Worm (Caenorhabditis elegans): ENCODE data around the gene Y105C5A.26.

Gene Y105C5A.26

ce11 chrIV:15693268-15693667, 11.9 kb upstream of the Y105C5A.26 start (continued):
- peak; percentile 34 for TF ChIP-seq duxl-1 (tag; optimal IDR thresholded peaks at IDR 0.05; ENCODE audit: poor library complexity)
- TF ChIP-seq dve-1 (tag; optimal IDR thresholded peaks at IDR 0.05; ENCODE audit: insufficient read depth): peak; percentile 9
- TF ChIP-seq lin-15B (tag; optimal IDR thresholded peaks at IDR 0.05): no peak
- no peak for TF ChIP-seq nhr-42 (GFP tag; IDR thresholded peaks at IDR 0.05)
- no peak for TF ChIP-seq madf-9 (GFP tag; conservative IDR thresholded peaks at IDR 0.05)
- TF ChIP-seq dmd-9 (GFP tag; IDR thresholded peaks at IDR 0.05): no peak
- TF ChIP-seq fkh-10 (GFP tag; optimal IDR thresholded peaks at IDR 0.05): no peak
- TF ChIP-seq zip-2 (tag; optimal IDR thresholded peaks at IDR 0.05): no peak
- no peak for TF ChIP-seq hlh-11 (tag; optimal IDR thresholded peaks at IDR 0.05)
- no peak for TF ChIP-seq nhr-28 (tag; optimal IDR thresholded peaks at IDR 0.05)
- TF ChIP-seq dpl-1 (GFP tag; optimal IDR thresholded peaks at IDR 0.05): no peak
- peak in 1 of 2 experiments; percentile 21 for TF ChIP-seq hif-1 (tag; optimal IDR thresholded peaks at IDR 0.05)
- no peak for TF ChIP-seq lin-13 (GFP tag; optimal IDR thresholded peaks at IDR 0.05)
- no peak for TF ChIP-seq ceh-62 (tag; optimal IDR thresholded peaks at IDR 0.05)
- TF ChIP-seq daf-16 (GFP tag; optimal IDR thresholded peaks at IDR 0.05): peak; percentile 27 to 87
- no peak for TF ChIP-seq daf-16 (tag; optimal IDR thresholded peaks at IDR 0.05)
- no peak for TF ChIP-seq hmg-1.1 (GFP tag; IDR thresholded peaks at IDR 0.05)
- peak; percentile 83; the same call in 1 of the 2 replicates for TF ChIP-seq F26F4.8 (GFP tag; conservative IDR thresholded peaks at IDR 0.05)
- no peak for TF ChIP-seq egl-43 (GFP tag; IDR thresholded peaks at IDR 0.05)
- TF ChIP-seq lsy-2 (tag; optimal IDR thresholded peaks at IDR 0.05): peak in 1 of 2 experiments; percentile 14
- peak; percentile 64 for TF ChIP-seq tra-1 (GFP tag; IDR thresholded peaks at IDR 0.05)
- peak; percentile 87 for TF ChIP-seq mdt-29 (GFP tag; IDR thresholded peaks at IDR 0.05)
- peak; percentile 10 for TF ChIP-seq F10B5.3 (tag; optimal IDR thresholded peaks at IDR 0.05)
- TF ChIP-seq ama-1 (optimal IDR thresholded peaks at IDR 0.05): no peak
- no peak for TF ChIP-seq cey-2 (tag; optimal IDR thresholded peaks at IDR 0.05; ENCODE audit: borderline replicate concordance, insufficient read depth)
- no peak for TF ChIP-seq set-16 (GFP tag; IDR thresholded peaks at IDR 0.05)
- no peak for TF ChIP-seq skn-1 (tag; optimal IDR thresholded peaks at IDR 0.05)
- no peak for TF ChIP-seq ceh-32 (tag; optimal IDR thresholded peaks at IDR 0.05; ENCODE audit: poor library complexity)
- TF ChIP-seq F37D6.2 (tag; optimal IDR thresholded peaks at IDR 0.05): no peak
- TF ChIP-seq mdl-1 (tag; optimal IDR thresholded peaks at IDR 0.05): no peak
- no peak for TF ChIP-seq ztf-7 (tag; optimal IDR thresholded peaks at IDR 0.05)
- TF ChIP-seq mxl-2 (GFP tag; conservative IDR thresholded peaks at IDR 0.05): no peak
- peak; percentile 19 for TF ChIP-seq spr-3 (GFP tag; optimal IDR thresholded peaks at IDR 0.05)
- TF ChIP-seq ceh-82 (tag; optimal IDR thresholded peaks at IDR 0.05): no peak
- TF ChIP-seq ctbp-1 (GFP tag; IDR thresholded peaks at IDR 0.05): no peak
- peak; percentile 74 for TF ChIP-seq lin-38 (GFP tag; IDR thresholded peaks at IDR 0.05)
- no peak for TF ChIP-seq nhr-6 (tag; optimal IDR thresholded peaks at IDR 0.05)
- no peak for TF ChIP-seq daf-19 (GFP tag; conservative IDR thresholded peaks at IDR 0.05)
- TF ChIP-seq nhr-102 (tag; optimal IDR thresholded peaks at IDR 0.05): no peak
- TF ChIP-seq lim-7 (GFP tag; IDR thresholded peaks at IDR 0.05): no peak
- peak; percentile 35 for TF ChIP-seq gei-8 (GFP tag; optimal IDR thresholded peaks at IDR 0.05)
- no peak for TF ChIP-seq mep-1 (tag; optimal IDR thresholded peaks at IDR 0.05)
- peak; percentile 60 for TF ChIP-seq unc-130 (GFP tag; optimal IDR thresholded peaks at IDR 0.05)
- no peak for TF ChIP-seq attf-4 (tag; optimal IDR thresholded peaks at IDR 0.05)
- TF ChIP-seq daf-8 (GFP tag; IDR thresholded peaks at IDR 0.05): no peak
- peak; percentile 63 for TF ChIP-seq mes-2 (tag; optimal IDR thresholded peaks at IDR 0.05; ENCODE audit: poor library complexity, severe bottlenecking)
- no peak for TF ChIP-seq egl-27 (tag; optimal IDR thresholded peaks at IDR 0.05)
- TF ChIP-seq F49E8.2 (tag; optimal IDR thresholded peaks at IDR 0.05; ENCODE audit: borderline replicate concordance): peak; percentile 83
- TF ChIP-seq pqm-1 (tag; optimal IDR thresholded peaks at IDR 0.05): no peak
- no peak for TF ChIP-seq zag-1 (tag; optimal IDR thresholded peaks at IDR 0.05)
- no peak for TF ChIP-seq aly-2 (tag; optimal IDR thresholded peaks at IDR 0.05)
- TF ChIP-seq nhr-48 (tag; optimal IDR thresholded peaks at IDR 0.05): no peak

All from whole organism, L4 larva.